Worm (Caenorhabditis elegans): ENCODE measurements around the gene M163.22.

- TF ChIP-seq nfyb-1 (GFP tag; IDR thresholded peaks at IDR 0.05) (peak; percentile 55; the same call in 1 of the 2 replicates), pha-4 (tag; optimal IDR thresholded peaks at IDR 0.05) (no peak), ets-4 (GFP tag; optimal IDR thresholded peaks at IDR 0.05) (no peak), unc-62 (GFP tag; optimal IDR thresholded peaks at IDR 0.05) (no peak), madf-3 (GFP tag; IDR thresholded peaks at IDR 0.05) (no peak), unc-130 (GFP tag; optimal IDR thresholded peaks at IDR 0.05) (no peak), Y67H2A.10 (GFP tag; conservative IDR thresholded peaks at IDR 0.05) (no peak), nfya-1 (tag; optimal IDR thresholded peaks at IDR 0.05; ENCODE audit: borderline replicate concordance, insufficient read depth) (no peak)
These were observed 24.3 kb downstream of the M163.22 start, which contains the start of gene his-24 for ce11 chrX:14489945-14490344.

Measured in whole organism, young adult.